Worm (Caenorhabditis elegans): Measurements from ENCODE around the gene hrpk-2.

hrpk-2 gene

ce11 chrIII:8036050-8036449 lies 49.1 kb downstream of the hrpk-2 start:
- no peak for TF ChIP-seq bed-3 (GFP tag; optimal IDR thresholded peaks at IDR 0.05)
- TF ChIP-seq ces-1 (GFP tag; optimal IDR thresholded peaks at IDR 0.05): no peak
- TF ChIP-seq elt-3 (tag; optimal IDR thresholded peaks at IDR 0.05): no peak
- no peak for TF ChIP-seq unc-120 (tag; optimal IDR thresholded peaks at IDR 0.05; ENCODE audit: poor library complexity, severe bottlenecking)

ce11 chrIII:8036497-8036896 lies 49.6 kb downstream of the hrpk-2 start:
- TF ChIP-seq nhr-237 (tag; optimal IDR thresholded peaks at IDR 0.05) (no peak), ham-2 (GFP tag; optimal IDR thresholded peaks at IDR 0.05) (no peak)

ce11 chrIII:8037941-8038340 lies 51.0 kb downstream of the hrpk-2 start, which contains the start of gene dpf-6:
Gene dpf-6, plus strand, starts transcription at chrIII:8038241.
- TF ChIP-seq nhr-12 (tag; optimal IDR thresholded peaks at IDR 0.05) (no peak), lsy-2 (tag; optimal IDR thresholded peaks at IDR 0.05) (no peak), cnd-1 (tag; optimal IDR thresholded peaks at IDR 0.05) (no peak), nhr-237 (tag; optimal IDR thresholded peaks at IDR 0.05) (no peak), flh-1 (GFP tag; optimal IDR thresholded peaks at IDR 0.05) (no peak), sem-2 (GFP tag; optimal IDR thresholded peaks at IDR 0.05) (no peak), hlh-1 (tag; optimal IDR thresholded peaks at IDR 0.05) (no peak), ceh-43 (GFP tag; optimal IDR thresholded peaks at IDR 0.05) (no peak), nhr-2 (tag; optimal IDR thresholded peaks at IDR 0.05) (no peak), mep-1 (tag; optimal IDR thresholded peaks at IDR 0.05) (no peak), blmp-1 (tag; optimal IDR thresholded peaks at IDR 0.05) (no peak), ztf-11 (tag; optimal IDR thresholded peaks at IDR 0.05) (no peak)

Data from whole organism, mixed stage, embryonic.